Fruit fly (Drosophila melanogaster) whole organism, prepupa: ENCODE measurements around the gene Nhe2.

ENCODE experiments used
- CG10669 ChIP-seq: fragments of 200-800 bp; sonication (Bioruptor generic); optimal IDR thresholded peaks from 3 replicates; lab custom pipeline; 2018; ENCODE audit warnings: missing biosample characterization, mild to moderate bottlenecking, missing genetic modification characterization, moderate library complexity
- CG11294 ChIP-seq: fragments of 200-800 bp; sonication (Bioruptor generic); IDR thresholded peaks from 2 replicates; pipeline ENCODE4 v1.3.6; 2022; ENCODE audit warnings: missing biosample characterization, missing genetic modification characterization
- CG11762 ChIP-seq: fragments of 200-800 bp; sonication (Bioruptor generic); optimal IDR thresholded peaks from 3 replicates; lab custom pipeline; 2016; ENCODE audit warnings: missing biosample characterization, missing genetic modification characterization; ENCODE audit not compliant: insufficient read depth
- CG15336 ChIP-seq: fragments of 200-800 bp; sonication (Bioruptor generic); IDR thresholded peaks from 2 replicates; pipeline ENCODE4 v1.3.6; 2022; ENCODE audit warnings: missing biosample characterization, missing genetic modification characterization
- CG1621 ChIP-seq: fragments of 200-800 bp; sonication (Bioruptor generic); optimal IDR thresholded peaks from 3 replicates; lab custom pipeline; 2018; ENCODE audit warnings: missing biosample characterization, mild to moderate bottlenecking, missing genetic modification characterization
- CG16779 ChIP-seq: fragments of 200-800 bp; sonication (Bioruptor generic); optimal IDR thresholded peaks from 3 replicates; lab custom pipeline; 2017; ENCODE audit warnings: missing biosample characterization, mild to moderate bottlenecking, missing genetic modification characterization
- CG3032 ChIP-seq: fragments of 200-800 bp; optimal IDR thresholded peaks from 2 replicates; lab custom pipeline; 2019; ENCODE audit warnings: missing biosample characterization, mild to moderate bottlenecking, missing genetic modification characterization, moderate library complexity
- CG31627 ChIP-seq: fragments of 200-800 bp; sonication (Bioruptor generic); optimal IDR thresholded peaks from 3 replicates; lab custom pipeline; 2016; ENCODE audit warnings: missing biosample characterization, missing genetic modification characterization
- CG32006 ChIP-seq: fragments of 200-800 bp; sonication (Bioruptor generic); optimal IDR thresholded peaks from 3 replicates; lab custom pipeline; 2017; ENCODE audit warnings: missing biosample characterization, mild to moderate bottlenecking, missing genetic modification characterization
- CG34406 ChIP-seq: fragments of 200-800 bp; sonication (Bioruptor generic); optimal IDR thresholded peaks from 3 replicates; lab custom pipeline; 2016; ENCODE audit warnings: missing biosample characterization, missing genetic modification characterization
- CG3919 ChIP-seq: fragments of 200-800 bp; sonication (Bioruptor generic); optimal IDR thresholded peaks from 3 replicates; lab custom pipeline; 2016; ENCODE audit warnings: missing biosample characterization, missing genetic modification characterization
- CG6163 ChIP-seq: fragments of 200-800 bp; sonication (Bioruptor generic); IDR thresholded peaks from 3 replicates; pipeline ENCODE4 v1.3.6; 2022; ENCODE audit warnings: missing biosample characterization, missing genetic modification characterization
- CG6276 ChIP-seq: fragments of 200-800 bp; sonication (Bioruptor generic); optimal IDR thresholded peaks from 2 replicates; lab custom pipeline; 2017; ENCODE audit warnings: missing biosample characterization, mild to moderate bottlenecking, missing genetic modification characterization
- CG6792 ChIP-seq: fragments of 200-800 bp; sonication (Bioruptor generic); optimal IDR thresholded peaks from 3 replicates; lab custom pipeline; 2016; ENCODE audit warnings: missing biosample characterization, missing genetic modification characterization
- CG6808 ChIP-seq: fragments of 200-800 bp; sonication (Bioruptor generic); optimal IDR thresholded peaks from 3 replicates; lab custom pipeline; 2017; ENCODE audit warnings: missing biosample characterization, missing genetic modification characterization, mild to moderate bottlenecking, moderate library complexity, missing genetic modification reagents
- CG6854 ChIP-seq: fragments of 200-800 bp; sonication (Bioruptor generic); optimal IDR thresholded peaks from 2 replicates; lab custom pipeline; 2017; ENCODE audit warnings: missing biosample characterization, mild to moderate bottlenecking, missing genetic modification characterization
- CG7368 ChIP-seq: fragments of 200-800 bp; sonication (Bioruptor generic); optimal IDR thresholded peaks from 3 replicates; lab custom pipeline; 2016; ENCODE audit warnings: missing biosample characterization, missing genetic modification characterization
- CG8119 ChIP-seq: fragments of 200-800 bp; sonication (Bioruptor generic); IDR thresholded peaks from 3 replicates; pipeline ENCODE4 v1.3.6; 2022; ENCODE audit warnings: missing biosample characterization, missing genetic modification characterization
- CG8319 ChIP-seq: fragments of 200-800 bp; sonication (Bioruptor generic); optimal IDR thresholded peaks from 3 replicates; lab custom pipeline; 2016; ENCODE audit warnings: missing biosample characterization, missing genetic modification characterization
- CG8632 ChIP-seq: fragments of 200-800 bp; sonication (Bioruptor generic); optimal IDR thresholded peaks from 3 replicates; lab custom pipeline; 2016; ENCODE audit warnings: missing biosample characterization, missing genetic modification characterization
- CG9139 ChIP-seq: fragments of 200-800 bp; sonication (Bioruptor generic); optimal IDR thresholded peaks from 3 replicates; lab custom pipeline; 2017; ENCODE audit warnings: missing biosample characterization, mild to moderate bottlenecking, missing genetic modification characterization
- Eip75B ChIP-seq: fragments of 200-800 bp; sonication (Bioruptor generic); optimal IDR thresholded peaks from 3 replicates; lab custom pipeline; 2016; ENCODE audit warnings: missing biosample characterization, missing genetic modification characterization
- Eip78C ChIP-seq: fragments of 200-800 bp; sonication (Bioruptor generic); peaks from one replicate; lab custom pipeline; 2016; ENCODE audit warnings: missing biosample characterization, missing genetic modification characterization
- Eip93F ChIP-seq: fragments of 200-800 bp; sonication (Bioruptor generic); optimal IDR thresholded peaks from 2 replicates; lab custom pipeline; 2016; ENCODE audit warnings: missing biosample characterization, mild to moderate bottlenecking, missing genetic modification characterization
- Ets21C ChIP-seq: fragments of 200-800 bp; sonication (Bioruptor generic); optimal IDR thresholded peaks from 3 replicates; lab custom pipeline; 2016; ENCODE audit warnings: missing biosample characterization, missing genetic modification characterization
- Ets96B ChIP-seq: fragments of 200-800 bp; optimal IDR thresholded peaks from 2 replicates; lab custom pipeline; 2019; ENCODE audit warnings: missing biosample characterization, mild to moderate bottlenecking, missing genetic modification characterization, moderate library complexity
- Hr38 ChIP-seq: sonication (Bioruptor generic); optimal IDR thresholded peaks from 2 replicates; lab custom pipeline; 2016; ENCODE audit warnings: missing biosample characterization, missing genetic modification characterization
- Hr39 ChIP-seq: fragments of 200-800 bp; sonication (Bioruptor generic); optimal IDR thresholded peaks from 2 replicates; lab custom pipeline; 2016; ENCODE audit warnings: missing biosample characterization, missing genetic modification characterization
- Hr4 ChIP-seq: fragments of 200-800 bp; sonication (Bioruptor generic); optimal IDR thresholded peaks from 3 replicates; lab custom pipeline; 2016; ENCODE audit warnings: missing biosample characterization, missing genetic modification characterization
- Lpt ChIP-seq: fragments of 200-800 bp; sonication (Bioruptor generic); optimal IDR thresholded peaks from 3 replicates; lab custom pipeline; 2016; ENCODE audit warnings: missing biosample characterization, missing genetic modification characterization
- Met ChIP-seq: fragments of 200-800 bp; sonication (Bioruptor generic); optimal IDR thresholded peaks from 3 replicates; lab custom pipeline; 2016; ENCODE audit warnings: missing biosample characterization, missing genetic modification characterization
- OdsH ChIP-seq: fragments of 200-800 bp; sonication (Bioruptor generic); optimal IDR thresholded peaks from 3 replicates; lab custom pipeline; 2016; ENCODE audit warnings: missing biosample characterization, missing genetic modification characterization
- Smox ChIP-seq: fragments of 200-800 bp; sonication (Bioruptor generic); optimal IDR thresholded peaks from 3 replicates; lab custom pipeline; 2016; ENCODE audit warnings: missing biosample characterization, missing genetic modification characterization
- Sox102F ChIP-seq: fragments of 200-800 bp; sonication (Bioruptor generic); optimal IDR thresholded peaks from 2 replicates; lab custom pipeline; 2016; ENCODE audit warnings: missing biosample characterization, mild to moderate bottlenecking, missing genetic modification characterization
- Sox14 ChIP-seq: fragments of 200-800 bp; sonication (Bioruptor generic); optimal IDR thresholded peaks from 3 replicates; lab custom pipeline; 2016; ENCODE audit warnings: missing biosample characterization, missing genetic modification characterization
- Sox15 ChIP-seq: fragments of 200-800 bp; sonication (Bioruptor generic); optimal IDR thresholded peaks from 3 replicates; lab custom pipeline; 2016; ENCODE audit warnings: missing biosample characterization, missing genetic modification characterization
- achi ChIP-seq: fragments of 200-800 bp; sonication (Bioruptor generic); optimal IDR thresholded peaks from 3 replicates; lab custom pipeline; 2016; ENCODE audit warnings: missing biosample characterization, missing genetic modification characterization
- acj6 ChIP-seq: fragments of 200-800 bp; sonication (Bioruptor generic); optimal IDR thresholded peaks from 3 replicates; lab custom pipeline; 2016; ENCODE audit warnings: missing biosample characterization, missing genetic modification characterization
- cyc ChIP-seq: fragments of 200-800 bp; sonication (Bioruptor generic); optimal IDR thresholded peaks from 3 replicates; lab custom pipeline; 2016; ENCODE audit warnings: missing biosample characterization, missing genetic modification characterization
- dac ChIP-seq: fragments of 200-800 bp; sonication (Bioruptor generic); optimal IDR thresholded peaks from 2 replicates; lab custom pipeline; 2017; ENCODE audit warnings: missing biosample characterization, mild to moderate bottlenecking, missing genetic modification characterization
- dsx ChIP-seq: fragments of 200-800 bp; optimal IDR thresholded peaks from 3 replicates; lab custom pipeline; 2019; ENCODE audit warnings: missing biosample characterization, mild to moderate bottlenecking, missing genetic modification characterization, moderate library complexity; ENCODE audit not compliant: poor library complexity, severe bottlenecking
- eg ChIP-seq: fragments of 200-800 bp; sonication (Bioruptor generic); IDR thresholded peaks from 3 replicates; pipeline ENCODE4 v1.3.6; 2022; ENCODE audit warnings: missing biosample characterization, missing genetic modification characterization
- esn ChIP-seq: fragments of 200-800 bp; sonication (Bioruptor generic); optimal IDR thresholded peaks from 2 replicates; lab custom pipeline; 2016; ENCODE audit warnings: missing biosample characterization, mild to moderate bottlenecking, missing genetic modification characterization, moderate library complexity
- fd85E ChIP-seq: fragments of 200-800 bp; sonication (Bioruptor generic); optimal IDR thresholded peaks from 3 replicates; lab custom pipeline; 2016; ENCODE audit warnings: missing biosample characterization, missing genetic modification characterization
- fkh ChIP-seq: fragments of 200-800 bp; sonication (Bioruptor generic); optimal IDR thresholded peaks from 3 replicates; lab custom pipeline; 2017; ENCODE audit warnings: missing biosample characterization, mild to moderate bottlenecking, missing genetic modification characterization, moderate library complexity
- lz ChIP-seq: fragments of 200-800 bp; sonication (Bioruptor generic); optimal IDR thresholded peaks from 3 replicates; lab custom pipeline; 2016; ENCODE audit warnings: missing biosample characterization, missing genetic modification characterization
- net ChIP-seq: fragments of 200-800 bp; sonication (Bioruptor generic); optimal IDR thresholded peaks from 3 replicates; lab custom pipeline; 2016; ENCODE audit warnings: missing biosample characterization, missing genetic modification characterization
- spab ChIP-seq: fragments of 200-800 bp; sonication (Bioruptor generic); optimal IDR thresholded peaks from 2 replicates; lab custom pipeline; 2017; ENCODE audit warnings: missing biosample characterization, mild to moderate bottlenecking, missing genetic modification characterization, missing genetic modification reagents
- ss ChIP-seq, 2 experiments: fragments of 200-800 bp; sonication (Bioruptor generic); optimal IDR thresholded peaks; 2 replicates in 1 of 2; 3 replicates in 1 of 2; lab custom pipeline; 2017 to 2018; ENCODE audit warnings: mild to moderate bottlenecking in 2 of 2, missing biosample characterization in 2 of 2, missing genetic modification characterization in 2 of 2, moderate library complexity in 1 of 2
- svp ChIP-seq: fragments of 200-800 bp; sonication (Bioruptor generic); peaks from one replicate; lab custom pipeline; 2016; ENCODE audit warnings: missing biosample characterization, missing genetic modification characterization
- topi ChIP-seq: fragments of 200-800 bp; sonication (Bioruptor generic); optimal IDR thresholded peaks from 3 replicates; lab custom pipeline; 2016; ENCODE audit warnings: missing biosample characterization, missing genetic modification characterization
- vri ChIP-seq: fragments of 200-800 bp; sonication (Bioruptor generic); optimal IDR thresholded peaks from 3 replicates; lab custom pipeline; 2016; ENCODE audit warnings: missing biosample characterization, mild to moderate bottlenecking, missing genetic modification characterization

Nhe2 gene

dm6 chr2L:21158554-21158953 is 54.2 kb downstream of the Nhe2 start, which contains the start of the genes Coq3 and Pld3:
Gene Coq3 (minus strand): TSS chr2L:21158611.
Gene Pld3 (plus strand): TSS chr2L:21158847.
- TF ChIP-seq esn (GFP tag; lab: Kevin White, UChicago) (peak; percentile 97), topi (GFP tag; lab: Kevin White, UChicago) (peak; percentile 94), Sox15 (GFP tag; lab: Kevin White, UChicago) (peak; percentile 84), Met (GFP tag; lab: Kevin White, UChicago) (peak; percentile 94), Eip78C (GFP tag; lab: Kevin White, UChicago) (peak; percentile 99), CG3919 (GFP tag; lab: Kevin White, UChicago) (peak; percentile 96), Lpt (GFP tag; lab: Kevin White, UChicago) (peak; percentile 91), Smox (GFP tag; lab: Kevin White, UChicago) (peak; percentile 95), Ets21C (peak; percentile 90), dac (GFP tag; lab: Kevin White, UChicago) (peak; percentile 87), CG32006 (GFP tag; lab: Kevin White, UChicago) (peak; percentile 92), Eip93F (GFP tag; lab: Kevin White, UChicago) (peak; percentile 93), CG6276 (no peak), CG8119 (GFP tag; lab: Robert Waterston, UW) (peak; percentile 88; the same call in 2 of the 3 replicates), CG6792 (GFP tag; lab: Kevin White, UChicago) (peak; percentile 94), spab (GFP tag; lab: Kevin White, UChicago) (peak; percentile 82), CG6808 (peak; percentile 89), CG3032 (tag; lab: Kevin White, UChicago) (peak; percentile 93), CG9139 (GFP tag; lab: Kevin White, UChicago) (peak; percentile 80), Sox14 (GFP tag; lab: Kevin White, UChicago) (peak; percentile 96), CG34406 (peak; percentile 95), svp (GFP tag; lab: Kevin White, UChicago) (no peak), vri (GFP tag; lab: Kevin White, UChicago) (peak; percentile 94), CG31627 (GFP tag; lab: Kevin White, UChicago) (peak; percentile 94), CG11762 (peak; percentile 92), Hr39 (GFP tag; lab: Kevin White, UChicago) (peak; percentile 94), dsx (peak; percentile 88), CG6163 (GFP tag; lab: Robert Waterston, UW) (peak; percentile 94), CG7368 (peak; percentile 93), CG10669 (GFP tag; lab: Kevin White, UChicago) (peak; percentile 89), cyc (GFP tag; lab: Kevin White, UChicago) (peak; percentile 93), ss (GFP tag; optimal IDR thresholded peaks at IDR 0.05; lab: Kevin White, UChicago) (peak; percentile 78 to 89), fkh (GFP tag; lab: Kevin White, UChicago) (peak; percentile 80), CG8632 (GFP tag; lab: Kevin White, UChicago) (peak; percentile 95), eg (peak; percentile 95), Ets96B (tag; lab: Kevin White, UChicago) (peak; percentile 91), Eip75B (peak; percentile 94), fd85E (GFP tag; lab: Kevin White, UChicago) (peak; percentile 74), CG8319 (GFP tag; lab: Kevin White, UChicago) (peak; percentile 90), CG6854 (peak; percentile 87), Hr38 (GFP tag; lab: Kevin White, UChicago) (peak; percentile 52), lz (GFP tag; lab: Kevin White, UChicago) (peak; percentile 94), acj6 (GFP tag; lab: Kevin White, UChicago) (peak; percentile 97), CG15336 (GFP tag; lab: Robert Waterston, UW) (peak; percentile 88), CG16779 (tag; lab: Kevin White, UChicago) (no peak), Sox102F (GFP tag; lab: Kevin White, UChicago) (peak; percentile 96), CG11294 (peak; percentile 86), Hr4 (peak; percentile 93), OdsH (GFP tag; lab: Kevin White, UChicago) (peak; percentile 97), achi (GFP tag; lab: Kevin White, UChicago) (peak; percentile 98), CG1621 (tag; lab: Kevin White, UChicago) (peak; percentile 87), net (GFP tag; lab: Kevin White, UChicago) (peak; percentile 95)
